Worm (Caenorhabditis elegans) whole organism, L4/young adult: ENCODE results near the gene F15A8.1.

Source experiments
- W03F9.2 ChIP-seq: fragments of 150-350 bp; optimal IDR thresholded peaks from 2 replicates; lab custom pipeline; 2014; ENCODE audit warnings: missing biosample characterization, missing genetic modification characterization
- dao-5 ChIP-seq: sonication (generic microtip); optimal IDR thresholded peaks from 2 replicates; lab custom pipeline; 2016; ENCODE audit warnings: missing genotype, missing genetic modification characterization, moderate library complexity, missing compliant biosample characterization
- him-1 ChIP-seq: sonication (generic microtip); optimal IDR thresholded peaks from 2 replicates; lab custom pipeline; 2016; ENCODE audit warnings: missing genotype, missing genetic modification reagents, missing genetic modification characterization, missing compliant biosample characterization

ce11 chrX:4429364-4429763, 11.4 kb upstream of the F15A8.1 start:
- TF ChIP-seq W03F9.2 (tag; lab: Kevin White, UChicago) (no peak), dao-5 (tag; lab: Kevin White, UChicago) (no peak), him-1 (tag; lab: Kevin White, UChicago) (no peak)
